Worm (Caenorhabditis elegans): ENCODE results near the gene F25H9.2.

DNA sequence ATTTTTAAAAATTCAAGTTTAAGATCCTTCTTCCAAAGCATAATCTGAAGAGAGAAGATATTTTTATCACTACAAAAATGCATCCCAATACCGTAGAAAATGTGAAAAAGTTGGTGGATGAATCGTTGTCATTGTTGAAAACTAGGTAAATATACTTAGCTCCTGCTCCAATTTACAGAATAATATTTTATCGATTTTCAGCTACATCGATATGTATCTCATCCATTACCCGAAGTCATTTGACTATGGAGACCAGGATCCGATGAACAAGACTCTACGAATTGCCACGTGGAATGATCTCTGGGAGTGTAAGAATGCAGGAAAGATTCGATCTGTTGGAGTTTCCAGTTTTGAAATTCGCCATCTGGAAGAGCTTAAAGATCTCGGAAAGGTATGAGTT is 49.4 kb upstream of the F25H9.2 start:
- TF ChIP-seq R02D3.7 (tag; optimal IDR thresholded peaks at IDR 0.05) = no peak
- no peak for TF ChIP-seq elt-1 (tag; optimal IDR thresholded peaks at IDR 0.05)
- TF ChIP-seq pqm-1 (tag; optimal IDR thresholded peaks at IDR 0.05) = no peak
- TF ChIP-seq nhr-77 (tag; optimal IDR thresholded peaks at IDR 0.05) = no peak
- no peak for TF ChIP-seq nhr-76 (tag; optimal IDR thresholded peaks at IDR 0.05)
- TF ChIP-seq nhr-23 (tag; optimal IDR thresholded peaks at IDR 0.05) = no peak
- no peak for TF ChIP-seq snpc-4 (tag; optimal IDR thresholded peaks at IDR 0.05)

Measured in whole organism, L3 larva.